Worm (Caenorhabditis elegans): ENCODE results near the gene toca-1.

Gene toca-1

DNA sequence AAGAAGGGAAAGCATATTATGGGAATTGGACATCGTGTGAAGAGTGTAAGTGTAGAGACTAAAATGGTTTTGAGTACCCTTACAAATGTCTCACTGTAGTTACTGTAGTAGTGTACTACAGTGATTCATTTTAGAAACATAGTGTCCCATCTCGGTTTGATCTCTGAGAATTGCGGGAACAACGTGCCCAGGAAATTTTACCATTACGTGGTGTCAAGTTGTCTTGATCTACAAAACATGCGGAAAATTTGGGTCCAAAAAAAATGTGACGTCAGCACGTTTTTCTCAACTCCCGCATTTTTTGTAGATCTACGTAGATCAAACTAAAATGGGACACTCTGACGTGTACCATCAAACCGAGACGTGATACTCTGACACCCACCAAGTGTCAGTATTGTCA, 38.1 kb downstream of the toca-1 start:
- TF ChIP-seq unc-55 (GFP tag; optimal IDR thresholded peaks at IDR 0.05) (no peak), nfya-1 (tag; optimal IDR thresholded peaks at IDR 0.05) (no peak), ttx-3 (tag; optimal IDR thresholded peaks at IDR 0.05) (no peak), ceh-18 (tag; optimal IDR thresholded peaks at IDR 0.05) (no peak), pag-3 (tag; optimal IDR thresholded peaks at IDR 0.05; ENCODE audit: borderline replicate concordance) (no peak), pros-1 (tag; optimal IDR thresholded peaks at IDR 0.05) (no peak), ceh-24 (tag; optimal IDR thresholded peaks at IDR 0.05) (no peak), elt-4 (tag; optimal IDR thresholded peaks at IDR 0.05) (no peak), zip-5 (tag; optimal IDR thresholded peaks at IDR 0.05) (no peak), ceh-19 (GFP tag; optimal IDR thresholded peaks at IDR 0.05) (no peak), K02D7.2 (tag; optimal IDR thresholded peaks at IDR 0.05) (no peak), hlh-13 (GFP tag; optimal IDR thresholded peaks at IDR 0.05) (no peak), che-1 (tag; optimal IDR thresholded peaks at IDR 0.05) (no peak), ceh-34 (tag; optimal IDR thresholded peaks at IDR 0.05) (no peak), syd-9 (tag; optimal IDR thresholded peaks at IDR 0.05) (no peak), ref-2 (tag; optimal IDR thresholded peaks at IDR 0.05) (no peak)

DNA sequence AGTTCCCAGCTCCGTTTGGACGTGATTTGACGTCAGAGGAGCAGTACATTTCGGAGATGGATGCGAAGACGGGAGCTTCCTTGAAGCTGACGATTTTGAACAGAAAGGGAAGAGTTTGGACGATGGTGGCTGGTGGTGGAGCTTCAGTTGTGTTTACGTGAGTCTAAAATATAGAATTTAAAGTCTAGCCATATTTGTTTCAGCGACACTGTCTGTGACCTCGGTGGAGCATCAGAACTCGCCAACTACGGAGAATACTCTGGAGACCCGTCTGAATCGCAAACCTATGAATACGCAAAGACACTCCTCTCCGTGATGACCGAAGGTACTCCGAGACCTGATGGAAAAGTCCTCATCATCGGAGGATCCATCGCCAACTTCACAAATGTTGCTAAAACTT, 40.7 kb downstream of the toca-1 start:
- TF ChIP-seq ref-2 (tag; optimal IDR thresholded peaks at IDR 0.05) (no peak), pag-3 (tag; optimal IDR thresholded peaks at IDR 0.05; ENCODE audit: borderline replicate concordance) (no peak), T23F11.4 (GFP tag; optimal IDR thresholded peaks at IDR 0.05) (no peak), unc-42 (tag; optimal IDR thresholded peaks at IDR 0.05) (no peak), ceh-19 (GFP tag; optimal IDR thresholded peaks at IDR 0.05) (no peak), fkh-10 (GFP tag; optimal IDR thresholded peaks at IDR 0.05) (no peak), elt-2 (tag; optimal IDR thresholded peaks at IDR 0.05) (no peak), hlh-8 (tag; optimal IDR thresholded peaks at IDR 0.05) (no peak)

DNA sequence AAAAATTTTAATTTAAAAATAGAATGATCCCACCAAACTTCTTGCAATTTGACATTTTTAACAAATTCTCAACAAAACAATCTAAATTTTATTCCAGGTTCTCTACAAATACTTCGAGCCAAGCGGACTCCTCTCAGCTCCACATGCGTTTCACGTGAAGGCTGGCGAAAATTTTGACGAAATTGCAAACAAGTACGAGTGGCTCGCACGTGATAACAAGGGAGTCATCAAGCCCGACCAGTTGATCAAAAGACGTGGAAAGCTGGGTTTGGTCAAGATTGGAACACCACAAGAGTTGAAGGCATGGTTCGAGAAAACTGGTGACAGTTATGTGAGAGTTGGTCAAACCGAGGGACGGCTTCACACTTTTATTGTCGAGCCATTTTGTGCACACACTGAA, 41.6 kb downstream of the toca-1 start:
- no peak for TF ChIP-seq ceh-30 (tag; optimal IDR thresholded peaks at IDR 0.05)
- no peak for TF ChIP-seq madf-2 (tag; optimal IDR thresholded peaks at IDR 0.05)
- no peak for TF ChIP-seq ets-4 (tag; optimal IDR thresholded peaks at IDR 0.05)
- no peak for TF ChIP-seq F13H6.1 (tag; optimal IDR thresholded peaks at IDR 0.05)
- TF ChIP-seq che-1 (tag; optimal IDR thresholded peaks at IDR 0.05): no peak
- no peak for TF ChIP-seq dve-1 (tag; optimal IDR thresholded peaks at IDR 0.05)
- TF ChIP-seq fax-1 (tag; optimal IDR thresholded peaks at IDR 0.05): no peak
- TF ChIP-seq nhr-232 (tag; optimal IDR thresholded peaks at IDR 0.05): no peak
- TF ChIP-seq hlh-15 (tag; optimal IDR thresholded peaks at IDR 0.05): no peak
- no peak for TF ChIP-seq ceh-22 (tag; optimal IDR thresholded peaks at IDR 0.05)
- no peak for TF ChIP-seq ceh-45 (GFP tag; IDR thresholded peaks at IDR 0.05)
- no peak for TF ChIP-seq eyg-1 (tag; optimal IDR thresholded peaks at IDR 0.05)
- no peak for TF ChIP-seq pqm-1 (tag; optimal IDR thresholded peaks at IDR 0.05)
- no peak for TF ChIP-seq elt-2 (tag; optimal IDR thresholded peaks at IDR 0.05)
- no peak for TF ChIP-seq unc-86 (tag; optimal IDR thresholded peaks at IDR 0.05)

DNA sequence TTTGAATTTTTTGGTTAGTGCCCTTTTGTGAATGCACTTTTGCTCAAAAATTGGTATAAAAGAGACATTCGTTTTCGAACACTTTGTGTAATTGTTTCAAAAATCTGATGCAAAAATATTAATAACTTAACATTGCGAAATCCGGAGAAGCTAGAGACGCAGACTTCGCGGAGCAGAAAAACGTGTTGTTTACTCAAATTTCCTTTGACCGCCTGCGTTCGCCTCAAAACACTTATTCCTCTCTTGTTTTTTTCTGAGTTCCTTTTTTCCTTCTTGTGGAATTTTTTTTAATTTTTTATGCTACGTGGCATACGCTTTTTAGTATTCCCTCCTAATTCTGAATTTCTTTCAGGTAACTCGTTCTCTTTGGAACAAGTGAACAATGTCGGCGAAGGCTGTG, 42.1 kb downstream of the toca-1 start, which contains the start of gene acly-1:
Gene acly-1 (plus strand): TSS at position 353 of the 400 bp plus-strand sequence.
- TF ChIP-seq ceh-45 (GFP tag; IDR thresholded peaks at IDR 0.05) (no peak), K09A11.1 (tag; optimal IDR thresholded peaks at IDR 0.05; ENCODE audit: insufficient read depth) (no peak), C38D4.7 (GFP tag; optimal IDR thresholded peaks at IDR 0.05) (no peak), hlh-13 (GFP tag; optimal IDR thresholded peaks at IDR 0.05) (no peak), mec-3 (tag; optimal IDR thresholded peaks at IDR 0.05; ENCODE audit: borderline replicate concordance) (no peak)

Data from whole organism, late embryonic.